Worm (Caenorhabditis elegans) whole organism, L4/young adult: Measurements from ENCODE around the gene fbxa-209.

Source experiments
- W03F9.2 ChIP-seq: fragments of 150-350 bp; optimal IDR thresholded peaks from 2 replicates; lab custom pipeline; 2014; ENCODE audit warnings: missing biosample characterization, missing genetic modification characterization
- dao-5 ChIP-seq: sonication (generic microtip); optimal IDR thresholded peaks from 2 replicates; lab custom pipeline; 2016; ENCODE audit warnings: missing genotype, missing genetic modification characterization, moderate library complexity, missing compliant biosample characterization
- him-1 ChIP-seq: sonication (generic microtip); optimal IDR thresholded peaks from 2 replicates; lab custom pipeline; 2016; ENCODE audit warnings: missing genotype, missing genetic modification reagents, missing genetic modification characterization, missing compliant biosample characterization

The fbxa-209 gene

ce11 chrV:15404859-15405258 lies 22.0 kb downstream of the fbxa-209 start, which contains the start of gene srh-258:
srh-258 (plus strand) TSS chrV:15405159.
- no peak for TF ChIP-seq dao-5 (tag; lab: Kevin White, UChicago)
- no peak for TF ChIP-seq him-1 (tag; lab: Kevin White, UChicago)
- TF ChIP-seq W03F9.2 = no peak

ce11 chrV:15401856-15402314 lies 25.0 kb downstream of the fbxa-209 start, which contains the start of gene fbxa-135:
fbxa-135 (plus strand) TSS chrV:15402264.
- TF ChIP-seq him-1 (tag; lab: Kevin White, UChicago) = no peak
- no peak for TF ChIP-seq W03F9.2
- TF ChIP-seq dao-5 (tag; lab: Kevin White, UChicago) = no peak

ce11 chrV:15399691-15400377 lies 27.0 kb downstream of the fbxa-209 start, which contains the start of the genes T06E6.15 and sri-7:
T06E6.15 (minus strand) TSS chrV:15399791.
sri-7 (plus strand) TSS chrV:15400327.
- TF ChIP-seq W03F9.2 = no peak
- no peak for TF ChIP-seq dao-5 (tag; lab: Kevin White, UChicago)
- TF ChIP-seq him-1 (tag; lab: Kevin White, UChicago) = no peak

- TF ChIP-seq dao-5 (tag; lab: Kevin White, UChicago) (no peak), W03F9.2 (no peak), him-1 (tag; lab: Kevin White, UChicago) (no peak)
Measured at ce11 chrV:15398728-15399127, 28.1 kb downstream of the fbxa-209 start, which contains the start of gene fbxa-199. fbxa-199 (minus strand) TSS chrV:15398828.

ce11 chrV:15397139-15397538 lies 29.7 kb downstream of the fbxa-209 start:
- no peak for TF ChIP-seq him-1 (tag; lab: Kevin White, UChicago)
- TF ChIP-seq dao-5 (tag; lab: Kevin White, UChicago) = no peak
- TF ChIP-seq W03F9.2 = no peak

ce11 chrV:15395347-15395746 lies 31.5 kb downstream of the fbxa-209 start, which contains the start of gene cyb-3:
cyb-3 (plus strand) TSS chrV:15395696.
- TF ChIP-seq dao-5 (tag; lab: Kevin White, UChicago) (no peak), W03F9.2 (no peak), him-1 (tag; lab: Kevin White, UChicago) (no peak)

- TF ChIP-seq him-1 (tag; lab: Kevin White, UChicago) = no peak
Measured at ce11 chrV:15394906-15395305, 31.9 kb downstream of the fbxa-209 start, which contains the start of gene T06E6.1. T06E6.1 (minus strand) TSS chrV:15394961.

ce11 chrV:15392064-15392463 lies 34.8 kb downstream of the fbxa-209 start:
- TF ChIP-seq him-1 (tag; lab: Kevin White, UChicago) (no peak), dao-5 (tag; lab: Kevin White, UChicago) (no peak), W03F9.2 (no peak)

ce11 chrV:15388820-15389384 lies 37.9 kb downstream of the fbxa-209 start, which contains the start of gene srh-170:
srh-170 (minus strand) TSS chrV:15388870.
- TF ChIP-seq W03F9.2 = no peak
- no peak for TF ChIP-seq him-1 (tag; lab: Kevin White, UChicago)
- TF ChIP-seq dao-5 (tag; lab: Kevin White, UChicago) = no peak

- TF ChIP-seq dao-5 (tag; lab: Kevin White, UChicago) (no peak), W03F9.2 (no peak)
Measured at ce11 chrV:15384733-15385132, 42.1 kb downstream of the fbxa-209 start, which contains the start of gene str-102. str-102 (plus strand) TSS chrV:15385033.

ce11 chrV:15383739-15384138 lies 43.1 kb downstream of the fbxa-209 start, which contains the start of gene str-88:
str-88 (minus strand) TSS chrV:15383839.
- TF ChIP-seq dao-5 (tag; lab: Kevin White, UChicago) = no peak
- no peak for TF ChIP-seq him-1 (tag; lab: Kevin White, UChicago)
- TF ChIP-seq W03F9.2 = no peak

ce11 chrV:15380857-15381256 lies 46.0 kb downstream of the fbxa-209 start, which contains the start of gene dhs-23:
dhs-23 (plus strand) TSS chrV:15381219.
- TF ChIP-seq W03F9.2 (no peak), dao-5 (tag; lab: Kevin White, UChicago) (no peak), him-1 (tag; lab: Kevin White, UChicago) (no peak)

ce11 chrV:15379817-15380216 lies 47.0 kb downstream of the fbxa-209 start, which contains the start of gene srh-251:
srh-251 (minus strand) TSS chrV:15379917.
- no peak for TF ChIP-seq him-1 (tag; lab: Kevin White, UChicago)

- no peak for TF ChIP-seq W03F9.2
- TF ChIP-seq him-1 (tag; lab: Kevin White, UChicago) = no peak
- TF ChIP-seq dao-5 (tag; lab: Kevin White, UChicago) = no peak
Measured at ce11 chrV:15377903-15378302, 48.9 kb downstream of the fbxa-209 start, which contains the start of gene srh-122. srh-122 (minus strand) TSS chrV:15378003.
